Fruit fly (Drosophila melanogaster): ENCODE data around the gene CG31643.

CG31643 gene

DNA sequence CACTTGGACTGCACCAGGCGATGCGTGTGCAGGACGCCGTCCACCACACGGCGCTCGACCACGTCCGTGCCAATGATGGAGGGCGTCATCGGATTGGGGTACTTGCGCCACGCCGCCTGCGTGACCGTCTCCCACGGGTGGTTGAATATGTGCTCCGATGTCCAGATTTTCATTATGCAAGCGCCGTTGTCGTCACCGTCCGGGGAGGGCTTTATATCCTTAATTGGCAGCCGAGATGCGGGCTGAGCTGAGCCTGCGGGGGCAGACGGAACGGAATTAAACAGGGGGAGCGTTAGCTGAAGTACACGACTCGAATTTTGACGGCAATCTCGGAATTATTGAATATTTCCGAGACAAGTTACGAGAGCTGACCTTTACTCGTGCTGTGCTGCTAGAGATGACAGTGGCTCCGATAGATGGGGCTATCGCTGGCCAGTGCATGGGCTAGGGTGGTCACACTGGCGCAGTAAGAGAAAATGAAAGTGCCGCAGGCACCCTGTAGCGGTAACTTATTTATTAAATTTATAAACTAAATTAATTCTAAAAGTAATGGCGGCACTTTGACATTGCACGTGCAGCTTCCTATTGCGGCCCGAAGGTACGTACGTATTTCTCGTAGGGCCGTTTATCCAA lies 9.7 kb downstream of the CG31643 start, which contains the start of gene IPIP (continued):
- TF ChIP-seq corto (GFP tag; optimal IDR thresholded peaks at IDR 0.05) (no peak), jigr1 (GFP tag; IDR thresholded peaks at IDR 0.05) (no peak; the same call in 2 of the 3 replicates), CG12299 (tag; optimal IDR thresholded peaks at IDR 0.05) (no peak), Hmr (GFP tag; optimal IDR thresholded peaks at IDR 0.05) (peak; percentile 31), CG2129 (GFP tag; IDR thresholded peaks at IDR 0.05; ENCODE audit: partially characterized antibody) (peak; percentile 41), CG9215 (GFP tag; IDR thresholded peaks at IDR 0.05) (peak; percentile 26; the same call in 1 of the 2 replicates), CG2120 (GFP tag; optimal IDR thresholded peaks at IDR 0.05) (peak; percentile 55), sug (tag; optimal IDR thresholded peaks at IDR 0.05) (peak; percentile 53), CG7372 (GFP tag; IDR thresholded peaks at IDR 0.05) (peak; percentile 42; the same call in 1 of the 2 replicates), CG5245 (GFP tag; optimal IDR thresholded peaks at IDR 0.05) (no peak), gcm (GFP tag; optimal IDR thresholded peaks at IDR 0.05) (no peak), mam (GFP tag; optimal IDR thresholded peaks at IDR 0.05) (peak; percentile 52), lab (GFP tag; optimal IDR thresholded peaks at IDR 0.05) (peak; percentile 60), CG14014 (GFP tag; IDR thresholded peaks at IDR 0.05) (no peak), CG6854 (GFP tag; optimal IDR thresholded peaks at IDR 0.05) (no peak), sob (GFP tag; IDR thresholded peaks at IDR 0.05) (0 out of 2 replicates have a peak, but pooled peaks have one; percentile 36), inv (GFP tag; IDR thresholded peaks at IDR 0.05; ENCODE audit: partially characterized antibody) (peak; percentile 83), Dfd (GFP tag; optimal IDR thresholded peaks at IDR 0.05) (no peak), row (GFP tag; IDR thresholded peaks at IDR 0.05) (peak; percentile 48; the same call in 2 of the 3 replicates), stwl (tag; optimal IDR thresholded peaks at IDR 0.05) (peak; percentile 79), CG3847 (GFP tag; IDR thresholded peaks at IDR 0.05) (peak; percentile 70), prd (optimal IDR thresholded peaks at IDR 0.05) (no peak), prd (GFP tag; IDR thresholded peaks at IDR 0.05) (peak; percentile 44; the same call in 1 of the 3 replicates), slbo (GFP tag; IDR thresholded peaks at IDR 0.05) (peak; percentile 66), klu (GFP tag; IDR thresholded peaks at IDR 0.05) (no peak), Max (GFP tag; optimal IDR thresholded peaks at IDR 0.05) (peak; percentile 4), her (GFP tag; optimal IDR thresholded peaks at IDR 0.05) (peak; percentile 2), Lim3 (GFP tag; IDR thresholded peaks at IDR 0.05) (no peak), CG30403 (GFP tag; optimal IDR thresholded peaks at IDR 0.05) (peak; percentile 26)

DNA sequence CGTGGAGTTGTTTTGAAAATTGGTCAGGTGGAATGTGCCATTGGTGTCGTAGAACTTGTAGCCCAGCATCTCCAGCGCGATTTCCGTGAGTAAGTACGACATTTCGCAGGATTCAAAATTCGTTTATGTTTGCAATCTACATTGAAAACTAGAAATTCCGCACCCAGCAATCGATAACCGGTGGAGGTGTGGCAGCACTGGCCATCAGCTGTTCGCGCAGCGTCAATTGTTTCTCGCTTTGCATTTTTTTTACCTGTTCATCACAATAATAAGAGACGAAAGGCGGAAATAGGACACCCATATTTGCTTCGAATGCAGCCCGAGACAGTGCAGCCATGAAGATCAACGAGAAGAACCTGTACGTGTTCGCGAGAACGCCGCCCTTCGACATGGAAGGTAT lies 10.6 kb downstream of the CG31643 start, which contains the start of the genes CG34179 and slmo:
Gene CG34179 (minus strand): TSS at position 165 of the 400 bp plus-strand sequence.
Gene slmo (minus strand): TSS at position 165 of the 400 bp plus-strand sequence.
- peak; percentile 41 for TF ChIP-seq MESR4 (GFP tag; optimal IDR thresholded peaks at IDR 0.05)
- TF ChIP-seq twi (tag; optimal IDR thresholded peaks at IDR 0.05) = no peak
- 0 out of 3 replicates have a peak, but pooled peaks have one; percentile 15 for TF ChIP-seq CG34224 (GFP tag; IDR thresholded peaks at IDR 0.05; ENCODE audit: partially characterized antibody)
- TF ChIP-seq Sry-δ (GFP tag; optimal IDR thresholded peaks at IDR 0.05) = peak; percentile 33
- peak; percentile 40; the same call in 1 of the 2 replicates for TF ChIP-seq bbx (GFP tag; IDR thresholded peaks at IDR 0.05; ENCODE audit: partially characterized antibody)
- peak; percentile 28 for TF ChIP-seq nerfin-1 (tag; optimal IDR thresholded peaks at IDR 0.05)
- TF ChIP-seq CG10274 (GFP tag; optimal IDR thresholded peaks at IDR 0.05) = no peak
- no peak for TF ChIP-seq CG6175 (GFP tag; IDR thresholded peaks at IDR 0.05)
- TF ChIP-seq E2f2 (GFP tag; IDR thresholded peaks at IDR 0.05) = peak; percentile 52
- TF ChIP-seq esg (GFP tag; conservative IDR thresholded peaks at IDR 0.05) = no peak
- TF ChIP-seq CG14965 (GFP tag; optimal IDR thresholded peaks at IDR 0.05; ENCODE audit: borderline replicate concordance) = no peak
- TF ChIP-seq CG8089 (GFP tag; optimal IDR thresholded peaks at IDR 0.05) = no peak
- TF ChIP-seq Sox102F (GFP tag; optimal IDR thresholded peaks at IDR 0.05) = no peak
- peak; percentile 66 for TF ChIP-seq Dref (GFP tag; IDR thresholded peaks at IDR 0.05)
- peak; percentile 22; the same call in 2 of the 3 replicates for TF ChIP-seq CG16813 (GFP tag; IDR thresholded peaks at IDR 0.05; ENCODE audit: partially characterized antibody)
- peak; percentile 48; the same call in 1 of the 2 replicates for TF ChIP-seq onecut (GFP tag; IDR thresholded peaks at IDR 0.05)
- no peak for TF ChIP-seq Taf1 (GFP tag; IDR thresholded peaks at IDR 0.05)
- TF ChIP-seq tll (GFP tag; optimal IDR thresholded peaks at IDR 0.05) = no peak
- TF ChIP-seq mirr (GFP tag; optimal IDR thresholded peaks at IDR 0.05) = no peak
- peak; percentile 20 for TF ChIP-seq BEAF-32 (GFP tag; optimal IDR thresholded peaks at IDR 0.05)
- no peak for TF ChIP-seq zfh2 (GFP tag; optimal IDR thresholded peaks at IDR 0.05)
- peak; percentile 85 for TF ChIP-seq MBD-R2 (GFP tag; IDR thresholded peaks at IDR 0.05)

Measured in whole organism, embryonic.